Worm (Caenorhabditis elegans) whole organism, L1 larva: ENCODE data around the gene rbd-1.
A peak's percentile ranks its signal among the peaks of the same experiment; 100 is the strongest.

Experiments used
- C04F5.9 ChIP-seq: sonication (generic microtip); optimal IDR thresholded peaks from 2 replicates; lab custom pipeline; 2016; ENCODE audit warnings: missing genetic modification characterization, missing compliant biosample characterization
- C34B4.2 ChIP-seq: sonication (generic microtip); optimal IDR thresholded peaks from 2 replicates; lab custom pipeline; 2017; ENCODE audit warnings: mild to moderate bottlenecking, missing genetic modification characterization, missing compliant biosample characterization
- Y116A8C.19 ChIP-seq: sonication (generic microtip); optimal IDR thresholded peaks from 2 replicates; lab custom pipeline; 2016; ENCODE audit warnings: missing compliant biosample characterization, missing genetic modification characterization, borderline replicate concordance
- aly-2 ChIP-seq: fragments of 150-350 bp; optimal IDR thresholded peaks from 2 replicates; lab custom pipeline; 2014; ENCODE audit warnings: missing biosample characterization, missing genetic modification characterization
- ceh-8 ChIP-seq: fragments of 200-800 bp; sonication (Bioruptor generic); optimal IDR thresholded peaks from 2 replicates; lab custom pipeline; 2018; ENCODE audit warnings: mild to moderate bottlenecking, missing genetic modification characterization, moderate library complexity, missing compliant biosample characterization
- efl-1 ChIP-seq, 4 experiments: fragments of 150-350 bp; optimal IDR thresholded peaks in 3 of 4; peaks in 1 of 4; 1 replicate in 1 of 4; 2 replicates in 3 of 4; lab custom pipeline; 2014; ENCODE audit warnings: missing biosample characterization in 2 of 4, missing genetic modification characterization in 2 of 4, missing genetic modification reagents in 2 of 4
- egl-13 ChIP-seq: sonication (generic microtip); optimal IDR thresholded peaks from 2 replicates; lab custom pipeline; 2016; ENCODE audit warnings: missing genotype, missing genetic modification reagents, missing genetic modification characterization, missing compliant biosample characterization
- ets-5 ChIP-seq: fragments of 200-800 bp; sonication (Bioruptor generic); IDR thresholded peaks from 2 replicates; pipeline ENCODE4 v1.3.6; 2022; ENCODE audit warnings: missing genetic modification characterization, missing compliant biosample characterization
- fkh-10 ChIP-seq: sonication (generic microtip); optimal IDR thresholded peaks from 2 replicates; lab custom pipeline; 2017; ENCODE audit warnings: missing biosample characterization, missing genetic modification reagents, missing genetic modification characterization
- hlh-17 ChIP-seq: fragments of 200-800 bp; sonication (Bioruptor generic); optimal IDR thresholded peaks from 2 replicates; lab custom pipeline; 2018; ENCODE audit warnings: missing genetic modification characterization, mild to moderate bottlenecking, missing compliant biosample characterization, moderate library complexity, borderline replicate concordance
- hlh-4 ChIP-seq: sonication (generic microtip); optimal IDR thresholded peaks from 2 replicates; lab custom pipeline; 2016; ENCODE audit warnings: mild to moderate bottlenecking, missing genetic modification characterization, missing compliant biosample characterization
- hpl-2 ChIP-seq: fragments of 150-350 bp; optimal IDR thresholded peaks from 2 replicates; lab custom pipeline; 2014; ENCODE audit warnings: missing biosample characterization, missing genetic modification reagents, missing genetic modification characterization
- lin-14 ChIP-seq: fragments of 200-800 bp; sonication (Bioruptor generic); optimal IDR thresholded peaks from 2 replicates; lab custom pipeline; 2018; ENCODE audit warnings: mild to moderate bottlenecking, missing genetic modification characterization, moderate library complexity, missing compliant biosample characterization
- lin-35 ChIP-seq, 2 experiments: fragments of 150-350 bp; optimal IDR thresholded peaks; 2 replicates each; lab custom pipeline; 2014; ENCODE audit warnings: missing biosample characterization in 2 of 2, missing genetic modification characterization in 2 of 2, missing genetic modification reagents in 2 of 2
- mef-2 ChIP-seq: fragments of 150-350 bp; optimal IDR thresholded peaks from 2 replicates; lab custom pipeline; 2014; ENCODE audit warnings: missing biosample characterization, missing genetic modification characterization
- mep-1 ChIP-seq: fragments of 150-350 bp; optimal IDR thresholded peaks from 2 replicates; lab custom pipeline; 2014; ENCODE audit warnings: missing biosample characterization, missing genetic modification characterization
- nhr-237 ChIP-seq: fragments of 150-350 bp; optimal IDR thresholded peaks from 2 replicates; lab custom pipeline; 2014; ENCODE audit warnings: missing biosample characterization, missing genetic modification characterization
- nhr-47 ChIP-seq: sonication (generic microtip); optimal IDR thresholded peaks from 2 replicates; lab custom pipeline; 2016; ENCODE audit warnings: mild to moderate bottlenecking, missing genetic modification characterization, moderate library complexity, missing compliant biosample characterization
- nhr-77 ChIP-seq: fragments of 150-350 bp; optimal IDR thresholded peaks from 2 replicates; lab custom pipeline; 2014; ENCODE audit warnings: missing biosample characterization, missing genetic modification characterization
- nhr-90 ChIP-seq: sonication (generic microtip); optimal IDR thresholded peaks from 2 replicates; lab custom pipeline; 2016; ENCODE audit warnings: mild to moderate bottlenecking, missing genetic modification characterization, missing compliant biosample characterization; ENCODE audit not compliant: poor library complexity
- rnt-1 ChIP-seq: sonication (generic microtip); optimal IDR thresholded peaks from 2 replicates; lab custom pipeline; 2016; ENCODE audit warnings: mild to moderate bottlenecking, missing genetic modification characterization, moderate library complexity, missing compliant biosample characterization
- snu-23 ChIP-seq: sonication (generic microtip); optimal IDR thresholded peaks from 2 replicates; lab custom pipeline; 2016; ENCODE audit warnings: missing genetic modification characterization, missing compliant biosample characterization
- swsn-7 ChIP-seq: sonication (generic microtip); optimal IDR thresholded peaks from 2 replicates; lab custom pipeline; 2016; ENCODE audit warnings: missing genetic modification characterization, missing compliant biosample characterization
- unc-130 ChIP-seq: fragments of 150-350 bp; optimal IDR thresholded peaks from 2 replicates; lab custom pipeline; 2017; ENCODE audit warnings: missing biosample characterization, missing genetic modification characterization, inconsistent platforms
- unc-30 ChIP-seq: sonication (generic microtip); optimal IDR thresholded peaks from 2 replicates; lab custom pipeline; 2017; ENCODE audit warnings: missing biosample characterization, missing genetic modification characterization
- xbp-1 ChIP-seq: sonication (generic microtip); optimal IDR thresholded peaks from 2 replicates; lab custom pipeline; 2016; ENCODE audit warnings: missing genetic modification characterization, missing compliant biosample characterization

Gene rbd-1

DNA sequence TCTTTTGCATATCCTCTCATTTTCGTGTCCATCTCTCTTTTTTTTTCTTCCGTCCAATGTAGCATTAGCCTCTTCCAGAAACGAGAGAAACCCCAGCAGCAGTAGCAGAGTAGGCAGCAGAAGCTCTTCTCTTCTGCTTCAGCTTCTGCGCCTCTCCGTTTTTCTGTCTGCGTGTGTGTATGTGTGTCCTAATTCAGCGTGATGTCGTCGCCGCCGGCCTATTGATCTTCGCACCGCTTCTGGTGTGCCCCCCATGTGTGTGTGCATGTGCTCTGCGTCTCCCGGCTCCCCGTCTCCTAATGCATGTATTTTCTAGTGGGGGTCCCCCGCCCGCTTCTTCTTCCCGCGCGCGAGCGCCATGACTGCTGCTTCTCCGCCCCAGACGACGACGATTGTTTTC is 46.6 kb downstream of the rbd-1 start (continued):
- no peak for TF ChIP-seq nhr-90
- TF ChIP-seq Y116A8C.19: no peak
- no peak for TF ChIP-seq unc-130
- TF ChIP-seq C34B4.2 (tag; lab: Kevin White, UChicago): no peak
- TF ChIP-seq hlh-4 (tag; lab: Kevin White, UChicago): no peak
- peak; percentile 45 to 56 for TF ChIP-seq efl-1 (optimal IDR thresholded peaks at IDR 0.05; lab: Kevin White, UChicago)
- TF ChIP-seq efl-1 (GFP tag; optimal IDR thresholded peaks at IDR 0.05 in 1 of 2; lab: Kevin White, UChicago): peak; percentile 2 to 29
- TF ChIP-seq hlh-17: no peak
- peak; percentile 78 for TF ChIP-seq nhr-47 (tag; lab: Kevin White, UChicago)
- TF ChIP-seq nhr-77: no peak
- TF ChIP-seq lin-35 (GFP tag; optimal IDR thresholded peaks at IDR 0.05; lab: Kevin White, UChicago): peak in 1 of 2 experiments; percentile 48
- TF ChIP-seq hpl-2: no peak
- TF ChIP-seq nhr-237 (tag; lab: Kevin White, UChicago): no peak
- peak; percentile 44 for TF ChIP-seq snu-23 (GFP tag; lab: Kevin White, UChicago)
- TF ChIP-seq xbp-1 (tag; lab: Kevin White, UChicago): peak; percentile 29
- no peak for TF ChIP-seq aly-2 (tag; lab: Kevin White, UChicago)
- TF ChIP-seq ets-5: no peak
- peak; percentile 95 for TF ChIP-seq lin-14 (GFP tag; lab: Kevin White, UChicago)
- no peak for TF ChIP-seq mef-2 (tag; lab: Kevin White, UChicago)
- TF ChIP-seq rnt-1 (tag; lab: Kevin White, UChicago): no peak
- peak; percentile 14 for TF ChIP-seq ceh-8 (GFP tag; lab: Kevin White, UChicago)
- TF ChIP-seq mep-1 (tag; lab: Kevin White, UChicago): no peak
- TF ChIP-seq egl-13 (tag; lab: Kevin White, UChicago): peak; percentile 87
- TF ChIP-seq, all 84 proteins: peak for 25

DNA sequence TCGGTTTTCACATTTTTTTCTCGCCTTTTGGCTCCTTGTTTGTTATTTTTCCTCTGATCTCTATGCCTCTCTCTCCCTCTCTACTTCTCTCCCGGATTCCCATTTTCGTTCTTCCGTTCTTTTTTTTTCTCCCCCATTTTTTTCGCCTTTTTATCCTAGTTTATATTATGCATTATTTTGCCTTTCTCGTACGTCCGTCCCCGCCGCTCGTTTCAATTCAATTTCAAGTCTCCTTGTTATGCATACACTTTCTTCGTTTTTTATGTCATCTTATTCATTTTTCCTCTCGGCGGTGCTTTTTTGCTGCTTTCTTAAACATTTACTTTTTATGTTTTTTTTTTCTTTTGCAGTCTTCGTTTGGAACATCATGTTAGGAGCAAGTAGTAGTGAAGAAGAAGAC is 48.7 kb downstream of the rbd-1 start, which contains the start of gene unc-31:
TSS of gene unc-31 (plus strand) at position 349 of the 400 bp plus-strand sequence.
- no peak for TF ChIP-seq unc-130
- no peak for TF ChIP-seq C04F5.9 (tag; lab: Kevin White, UChicago)
- peak; percentile 68 for TF ChIP-seq lin-14 (GFP tag; lab: Kevin White, UChicago)
- TF ChIP-seq fkh-10 (GFP tag; lab: Kevin White, UChicago): peak; percentile 77
- TF ChIP-seq unc-30 (tag; lab: Kevin White, UChicago): no peak
- no peak for TF ChIP-seq swsn-7 (tag; lab: Kevin White, UChicago)
